Worm (Caenorhabditis elegans) whole organism, young adult: ENCODE data around the gene Y57G11C.14.

Source experiments
- ets-4 ChIP-seq: fragments of 200-800 bp; sonication (Bioruptor generic); optimal IDR thresholded peaks from 2 replicates; lab custom pipeline; 2018; ENCODE audit warnings: mild to moderate bottlenecking, missing genetic modification characterization, missing compliant biosample characterization
- nhr-90 ChIP-seq: sonication (generic microtip); optimal IDR thresholded peaks from 2 replicates; lab custom pipeline; 2016; ENCODE audit warnings: missing genotype, mild to moderate bottlenecking, missing genetic modification characterization, missing compliant biosample characterization
- somi-1 ChIP-seq: fragments of 200-800 bp; sonication (Bioruptor generic); optimal IDR thresholded peaks from 2 replicates; lab custom pipeline; 2018; ENCODE audit warnings: mild to moderate bottlenecking, missing genetic modification characterization, missing compliant biosample characterization
- xnd-1 ChIP-seq: sonication (generic microtip); optimal IDR thresholded peaks from 2 replicates; lab custom pipeline; 2016; ENCODE audit warnings: missing genotype, missing genetic modification reagents, missing genetic modification characterization, missing compliant biosample characterization
- ztf-26 ChIP-seq: sonication (generic microtip); optimal IDR thresholded peaks from 2 replicates; lab custom pipeline; 2017; ENCODE audit warnings: missing genetic modification characterization, missing compliant biosample characterization

ce11 chrIV:14802316-14802715, 3.2 kb downstream of the Y57G11C.14 start, which contains the start of gene Y57G11C.1142:
- TF ChIP-seq somi-1 (GFP tag; lab: Kevin White, UChicago), result no peak
- TF ChIP-seq ets-4 (GFP tag; lab: Kevin White, UChicago), result no peak
- TF ChIP-seq nhr-90 (tag; lab: Kevin White, UChicago), result no peak
- TF ChIP-seq ztf-26, result no peak
- no peak for TF ChIP-seq xnd-1 (tag; lab: Kevin White, UChicago)
